Fruit fly (Drosophila melanogaster) whole organism, adult: ENCODE results near the gene CG14968.

Experiments used
- CG5204 ChIP-seq: fragments of 200-800 bp; sonication (Bioruptor generic); optimal IDR thresholded peaks from 2 replicates; lab custom pipeline; 2016; ENCODE audit warnings: missing biosample characterization, missing genetic modification characterization
- bab1 ChIP-seq: fragments of 200-800 bp; sonication (Bioruptor generic); optimal IDR thresholded peaks from 3 replicates; lab custom pipeline; 2019; ENCODE audit warnings: missing biosample characterization, mild to moderate bottlenecking, missing genetic modification characterization, moderate library complexity
- ovo ChIP-seq: fragments of 200-800 bp; sonication (Bioruptor generic); optimal IDR thresholded peaks from 2 replicates; lab custom pipeline; 2016; ENCODE audit warnings: missing biosample characterization, missing genetic modification characterization

DNA sequence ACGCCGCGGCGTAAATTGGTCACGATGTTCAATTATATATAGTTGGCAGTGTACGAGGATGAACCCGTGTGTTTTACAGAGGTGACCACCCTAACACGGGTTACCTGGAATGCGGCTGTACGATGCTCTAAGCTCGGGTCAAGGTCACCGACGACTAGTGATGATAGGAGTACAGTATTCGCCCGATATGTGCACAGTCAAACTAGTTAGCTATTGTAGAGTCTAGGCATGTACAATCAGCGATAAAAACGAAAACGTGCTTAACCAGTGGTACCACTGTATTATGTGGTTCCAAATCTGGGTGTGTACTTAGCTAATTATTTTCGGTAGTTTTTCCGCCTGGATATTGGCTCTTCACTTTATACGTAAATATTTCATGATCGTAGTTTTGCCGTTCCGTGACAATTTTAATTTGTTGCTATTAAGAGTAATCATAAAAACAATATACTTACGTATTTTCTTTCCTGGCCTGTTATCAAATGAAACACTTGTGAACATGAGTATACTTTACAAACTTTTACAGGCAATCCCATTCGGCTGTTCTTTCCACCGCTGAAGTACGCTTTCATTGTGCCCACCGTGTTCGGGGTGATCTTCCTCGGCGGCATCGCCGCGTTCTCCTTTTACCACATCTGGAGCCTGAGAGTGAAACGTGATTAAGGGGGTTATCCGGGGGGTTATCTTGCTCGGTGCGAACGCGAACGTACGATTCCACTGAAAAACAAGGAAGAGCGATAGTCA, 17.2 kb upstream of the CG14968 start:
- TF ChIP-seq bab1 (GFP tag; lab: Kevin White, UChicago) (peak; percentile 37), ovo (GFP tag; lab: Kevin White, UChicago) (no peak), CG5204 (GFP tag; lab: Kevin White, UChicago) (no peak)
